Worm (Caenorhabditis elegans) whole organism, L2 larva: ENCODE measurements around the gene R102.1.

Experiments used
- blmp-1 ChIP-seq: sonication (generic microtip); optimal IDR thresholded peaks from 2 replicates; lab custom pipeline; 2017; ENCODE audit warnings: missing genetic modification characterization, mild to moderate bottlenecking, missing compliant biosample characterization, antibody characterized with exemption, moderate library complexity; ENCODE audit not compliant: insufficient read depth
- ceh-16 ChIP-seq: fragments of 150-350 bp; optimal IDR thresholded peaks from 2 replicates; lab custom pipeline; 2014; ENCODE audit warnings: missing biosample characterization, missing genetic modification characterization
- nhr-23 ChIP-seq: fragments of 150-350 bp; optimal IDR thresholded peaks from 2 replicates; lab custom pipeline; 2014; ENCODE audit warnings: missing biosample characterization, missing genetic modification reagents, missing genetic modification characterization

ce11 chrIV:10699000-10699399 is 13.2 kb downstream of the R102.1 start:
- TF ChIP-seq blmp-1 (tag; lab: Kevin White, UChicago), result no peak
- TF ChIP-seq nhr-23 (tag; lab: Kevin White, UChicago), result no peak
- TF ChIP-seq ceh-16 (tag; lab: Kevin White, UChicago), result no peak
